Worm (Caenorhabditis elegans) whole organism, midembryonic: Measurements from ENCODE around the gene lbp-7.

Experiments used
- T22C8.4 ChIP-seq: fragments of 200-800 bp; sonication (Bioruptor generic); IDR thresholded peaks from 2 replicates; pipeline ENCODE4 v1.3.6; 2022; ENCODE audit warnings: missing genetic modification characterization, missing compliant biosample characterization
- flt-1 ChIP-seq: fragments of 200-800 bp; sonication (Bioruptor generic); IDR thresholded peaks from 2 replicates; pipeline ENCODE4 v1.3.6; 2022; ENCODE audit warnings: missing genetic modification characterization, missing compliant biosample characterization
- tab-1 ChIP-seq: fragments of 200-800 bp; sonication (Bioruptor generic); IDR thresholded peaks from 2 replicates; pipeline ENCODE4 v1.3.6; 2022; ENCODE audit warnings: missing genetic modification characterization, missing compliant biosample characterization

- TF ChIP-seq flt-1 (GFP tag; lab: Robert Waterston, UW) (no peak), T22C8.4 (GFP tag; lab: Robert Waterston, UW) (no peak), tab-1 (GFP tag; lab: Robert Waterston, UW) (no peak)
Measured at ce11 chrV:13880163-13880562, 811 bp downstream of the lbp-7 start.
